Fruit fly (Drosophila melanogaster): Measurements from ENCODE around the gene gcm2.
A peak's percentile ranks its signal among the peaks of the same experiment; 100 is the strongest.

Gene gcm2

dm6 chr2L:9569588-9570434, 38.6 kb upstream of the gcm2 start (continued):
- TF ChIP-seq mirr (GFP tag; optimal IDR thresholded peaks at IDR 0.05) (peak; percentile 64), en (GFP tag; optimal IDR thresholded peaks at IDR 0.05) (peak; percentile 29), psq (GFP tag; optimal IDR thresholded peaks at IDR 0.05) (peak; percentile 89), BtbVII (GFP tag; optimal IDR thresholded peaks at IDR 0.05) (peak; percentile 98), lmd (GFP tag; IDR thresholded peaks at IDR 0.05) (peak; percentile 93), ara (GFP tag; IDR thresholded peaks at IDR 0.05) (peak; percentile 81), ssp (GFP tag; IDR thresholded peaks at IDR 0.05) (peak; percentile 82), Dp (GFP tag; optimal IDR thresholded peaks at IDR 0.05) (peak; percentile 27), CG13123 (GFP tag; optimal IDR thresholded peaks at IDR 0.05) (peak; percentile 84), az2 (GFP tag; optimal IDR thresholded peaks at IDR 0.05) (peak; percentile 95), Dip3 (GFP tag; optimal IDR thresholded peaks at IDR 0.05) (peak; percentile 85), CG2875 (GFP tag; optimal IDR thresholded peaks at IDR 0.05) (peak; percentile 96), grau (tag; optimal IDR thresholded peaks at IDR 0.05) (peak; percentile 97), Antp (GFP tag; optimal IDR thresholded peaks at IDR 0.05) (peak; percentile 80), CG4328 (GFP tag; optimal IDR thresholded peaks at IDR 0.05) (peak; percentile 95), bcd (GFP tag; optimal IDR thresholded peaks at IDR 0.05) (peak; percentile 98), CG43689 (GFP tag; IDR thresholded peaks at IDR 0.05) (peak; percentile 67), oc (tag; optimal IDR thresholded peaks at IDR 0.05) (peak; percentile 88), Spps (tag; optimal IDR thresholded peaks at IDR 0.05) (peak; percentile 92), YL-1 (GFP tag; optimal IDR thresholded peaks at IDR 0.05) (peak; percentile 83), eyg (GFP tag; optimal IDR thresholded peaks at IDR 0.05) (peak; percentile 67), CG2199 (GFP tag; IDR thresholded peaks at IDR 0.05) (peak; percentile 38; the same call in 1 of the 3 replicates), CG15479 (GFP tag; optimal IDR thresholded peaks at IDR 0.05) (peak; percentile 91), Eip74EF (GFP tag; optimal IDR thresholded peaks at IDR 0.05) (peak in 1 of 2 experiments; percentile 95), CG12219 (GFP tag; optimal IDR thresholded peaks at IDR 0.05) (peak; percentile 89), Ptx1 (GFP tag; IDR thresholded peaks at IDR 0.05) (peak; percentile 93), CG16779 (GFP tag; IDR thresholded peaks at IDR 0.05) (peak; percentile 51; the same call in 1 of the 2 replicates), CG12071 (GFP tag; optimal IDR thresholded peaks at IDR 0.05) (peak; percentile 82), Fer3 (tag; optimal IDR thresholded peaks at IDR 0.05) (peak; percentile 96), BEAF-32 (GFP tag; optimal IDR thresholded peaks at IDR 0.05) (peak; percentile 19), CG9797 (GFP tag; optimal IDR thresholded peaks at IDR 0.05) (no peak), CG9215 (GFP tag; IDR thresholded peaks at IDR 0.05) (peak; percentile 91), Nf-YC (tag; optimal IDR thresholded peaks at IDR 0.05) (peak; percentile 90), sima (GFP tag; optimal IDR thresholded peaks at IDR 0.05) (peak; percentile 52), Doc3 (GFP tag; IDR thresholded peaks at IDR 0.05; ENCODE audit: partially characterized antibody) (no peak), nau (GFP tag; optimal IDR thresholded peaks at IDR 0.05) (peak; percentile 95), gro (GFP tag; optimal IDR thresholded peaks at IDR 0.05) (peak; percentile 85), CG11456 (GFP tag; IDR thresholded peaks at IDR 0.05) (peak; percentile 84), zen (tag; optimal IDR thresholded peaks at IDR 0.05) (peak; percentile 96), Sox102F (GFP tag; optimal IDR thresholded peaks at IDR 0.05) (peak; percentile 96), otp (GFP tag; IDR thresholded peaks at IDR 0.05) (peak; percentile 52; the same call in 1 of the 3 replicates), seq (GFP tag; IDR thresholded peaks at IDR 0.05) (peak; percentile 92), CG17829 (tag; optimal IDR thresholded peaks at IDR 0.05) (peak; percentile 96), lola (GFP tag; optimal IDR thresholded peaks at IDR 0.05) (peak in 1 of 3 experiments; percentile 95), CG12155 (GFP tag; optimal IDR thresholded peaks at IDR 0.05) (peak; percentile 92), CG11398 (GFP tag; optimal IDR thresholded peaks at IDR 0.05) (peak; percentile 38), CG5180 (GFP tag; optimal IDR thresholded peaks at IDR 0.05) (peak; percentile 89), CG9727 (GFP tag; optimal IDR thresholded peaks at IDR 0.05) (peak; percentile 99)

Data from whole organism, embryonic.